Fruit fly (Drosophila melanogaster): ENCODE results near the gene Tdh.

Tdh gene

DNA sequence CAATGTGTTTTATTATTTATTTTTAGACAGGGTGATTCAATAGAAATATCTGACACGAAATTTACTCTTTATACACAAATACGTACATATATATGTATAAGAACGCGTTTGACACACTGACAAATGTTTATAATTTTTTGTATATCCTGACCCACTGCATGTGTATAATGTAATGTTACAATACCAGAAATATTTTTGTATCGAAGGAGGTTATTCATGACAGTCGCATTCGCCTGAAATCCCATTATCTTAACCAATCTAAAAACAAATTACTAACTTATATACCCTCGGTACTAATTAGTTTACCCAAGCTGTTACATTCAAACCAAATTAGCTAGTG, 27.5 kb downstream of the Tdh start (continued):
- TF ChIP-seq CG13775 (GFP tag; optimal IDR thresholded peaks at IDR 0.05) (peak; percentile 8), lab (GFP tag; optimal IDR thresholded peaks at IDR 0.05) (peak; percentile 64), Atf3 (GFP tag; optimal IDR thresholded peaks at IDR 0.05) (no peak), pnt (GFP tag; optimal IDR thresholded peaks at IDR 0.05) (no peak), CG14014 (GFP tag; IDR thresholded peaks at IDR 0.05) (no peak), trem (tag; optimal IDR thresholded peaks at IDR 0.05) (peak; percentile 6), Meics (GFP tag; optimal IDR thresholded peaks at IDR 0.05) (peak; percentile 48), stwl (tag; optimal IDR thresholded peaks at IDR 0.05) (peak; percentile 12), vvl (GFP tag; IDR thresholded peaks at IDR 0.05) (no peak), Hand (GFP tag; optimal IDR thresholded peaks at IDR 0.05) (peak; percentile 21), CG8765 (GFP tag; IDR thresholded peaks at IDR 0.05) (no peak), gsb-n (tag; optimal IDR thresholded peaks at IDR 0.05) (peak; percentile 30), phol (tag; optimal IDR thresholded peaks at IDR 0.05) (peak; percentile 21), CG2678 (tag; optimal IDR thresholded peaks at IDR 0.05) (peak; percentile 63), Med (GFP tag) (peak; percentile 64), CG15269 (tag; optimal IDR thresholded peaks at IDR 0.05) (peak; percentile 43), lmd (GFP tag; IDR thresholded peaks at IDR 0.05) (peak; percentile 14; the same call in 1 of the 2 replicates), HHEX (GFP tag; optimal IDR thresholded peaks at IDR 0.05) (no peak), pum (GFP tag; optimal IDR thresholded peaks at IDR 0.05) (no peak), CG2199 (GFP tag; IDR thresholded peaks at IDR 0.05) (no peak), CG3995 (GFP tag; optimal IDR thresholded peaks at IDR 0.05) (no peak), CG3065 (GFP tag; optimal IDR thresholded peaks at IDR 0.05) (no peak), CG7556 (GFP tag; optimal IDR thresholded peaks at IDR 0.05) (peak; percentile 7), odd (GFP tag; optimal IDR thresholded peaks at IDR 0.05) (peak; percentile 13), slou (GFP tag; optimal IDR thresholded peaks at IDR 0.05) (no peak), CG18619 (GFP tag; optimal IDR thresholded peaks at IDR 0.05) (peak; percentile 28), CG10147 (GFP tag; optimal IDR thresholded peaks at IDR 0.05) (peak; percentile 4), CG17829 (tag; optimal IDR thresholded peaks at IDR 0.05) (peak; percentile 16)

dm6 chr3L:20494780-20495591, 28.2 kb downstream of the Tdh start, which contains the start of gene ZnT77C:
ZnT77C (minus strand) TSS chr3L:20494921.
- TF ChIP-seq Six4 (GFP tag; optimal IDR thresholded peaks at IDR 0.05) (no peak), Camta (GFP tag; optimal IDR thresholded peaks at IDR 0.05) (no peak), schlank (tag; optimal IDR thresholded peaks at IDR 0.05) (no peak), CG4360 (GFP tag; IDR thresholded peaks at IDR 0.05) (no peak), Rx (GFP tag; IDR thresholded peaks at IDR 0.05) (no peak), CG9797 (GFP tag; optimal IDR thresholded peaks at IDR 0.05) (peak; percentile 68), ftz-f1 (GFP tag; optimal IDR thresholded peaks at IDR 0.05) (no peak), HLH3B (GFP tag; IDR thresholded peaks at IDR 0.05) (no peak), CG12219 (GFP tag; optimal IDR thresholded peaks at IDR 0.05) (no peak), CG17802 (tag; optimal IDR thresholded peaks at IDR 0.05) (no peak), CG4854 (GFP tag; optimal IDR thresholded peaks at IDR 0.05) (no peak), trem (tag; optimal IDR thresholded peaks at IDR 0.05) (peak; percentile 73), CG7271 (tag; optimal IDR thresholded peaks at IDR 0.05) (no peak), trh (GFP tag; optimal IDR thresholded peaks at IDR 0.05) (no peak), E2f1 (GFP tag; IDR thresholded peaks at IDR 0.05) (no peak), BtbVII (GFP tag; optimal IDR thresholded peaks at IDR 0.05) (no peak), esg (GFP tag; conservative IDR thresholded peaks at IDR 0.05) (no peak), Hsf (GFP tag; optimal IDR thresholded peaks at IDR 0.05) (no peak), rib (GFP tag; IDR thresholded peaks at IDR 0.05) (no peak), E2f2 (GFP tag; IDR thresholded peaks at IDR 0.05) (peak; percentile 50), CG3726 (GFP tag; IDR thresholded peaks at IDR 0.05) (no peak), CHES-1-like (GFP tag; optimal IDR thresholded peaks at IDR 0.05) (no peak), CG17612 (GFP tag; IDR thresholded peaks at IDR 0.05) (no peak), Nf-YB (GFP tag; optimal IDR thresholded peaks at IDR 0.05) (no peak)
